Worm (Caenorhabditis elegans): ENCODE results near the gene clh-2.

Gene clh-2

DNA sequence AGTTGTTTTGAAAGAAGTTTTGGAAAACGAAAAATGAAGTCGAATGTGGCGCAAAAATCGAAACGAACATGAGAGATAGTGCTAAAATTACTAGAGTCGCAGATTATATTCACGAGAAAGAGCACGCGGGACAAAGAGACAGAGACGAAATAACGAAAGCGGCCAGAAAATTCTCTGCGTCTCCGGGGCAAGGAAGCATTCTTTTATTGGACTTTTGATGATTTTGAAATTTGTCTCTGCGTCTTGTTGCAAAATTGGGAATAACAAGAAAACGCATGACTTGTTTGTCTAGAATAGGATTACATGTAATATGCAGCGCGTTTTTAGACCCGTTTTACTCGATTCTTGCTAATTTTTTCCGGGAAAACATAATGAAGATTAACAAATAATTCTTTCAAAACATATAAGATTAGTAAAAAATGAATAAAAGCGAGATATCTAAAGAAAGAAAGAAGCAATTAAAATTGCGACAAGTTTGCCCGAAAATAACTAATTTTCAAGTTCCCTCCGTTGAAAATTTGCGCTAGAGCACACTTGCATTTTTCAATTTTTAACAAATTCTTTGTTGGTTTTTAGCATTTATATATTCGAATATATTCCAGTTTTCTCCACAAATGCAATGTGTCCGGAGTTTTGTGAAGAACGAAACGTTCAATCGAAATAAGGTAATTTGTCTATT is 3.7 kb upstream of the clh-2 start, which contains the start of the genes B0491.6 and pigm-1:
B0491.6 (minus strand) TSS at position 466 of the 679 bp plus-strand sequence.
pigm-1 (plus strand) TSS at position 568 of the 679 bp plus-strand sequence.
- peak in 2 of 3 experiments; percentile 38 to 63 for TF ChIP-seq lin-35 (GFP tag; optimal IDR thresholded peaks at IDR 0.05)
- no peak for TF ChIP-seq ceh-100 (GFP tag; IDR thresholded peaks at IDR 0.05)
- TF ChIP-seq lin-26 (GFP tag; IDR thresholded peaks at IDR 0.05), result no peak
- TF ChIP-seq lin-40 (tag; optimal IDR thresholded peaks at IDR 0.05), result peak; percentile 64
- peak; percentile 62 for TF ChIP-seq lin-54 (GFP tag; optimal IDR thresholded peaks at IDR 0.05)
- peak; percentile 90 for TF ChIP-seq attf-5 (GFP tag; optimal IDR thresholded peaks at IDR 0.05)
- TF ChIP-seq egl-44 (GFP tag; IDR thresholded peaks at IDR 0.05), result 0 out of 2 replicates have a peak, but pooled peaks have one; percentile 15
- no peak for TF ChIP-seq ceh-79 (tag; optimal IDR thresholded peaks at IDR 0.05)
- no peak for TF ChIP-seq snpc-1.1 (tag; optimal IDR thresholded peaks at IDR 0.05; ENCODE audit: insufficient read depth)
- TF ChIP-seq ztf-18 (tag; optimal IDR thresholded peaks at IDR 0.05), result peak; percentile 77
- no peak for TF ChIP-seq B0019.2 (GFP tag; conservative IDR thresholded peaks at IDR 0.05)
- TF ChIP-seq ceh-27 (GFP tag; optimal IDR thresholded peaks at IDR 0.05), result peak; percentile 16
- no peak for TF ChIP-seq attf-6 (GFP tag; IDR thresholded peaks at IDR 0.05)
- no peak for TF ChIP-seq dpff-1 (tag; optimal IDR thresholded peaks at IDR 0.05)
- no peak for TF ChIP-seq Y67H2A.10 (GFP tag; conservative IDR thresholded peaks at IDR 0.05)
- no peak for TF ChIP-seq cebp-2 (GFP tag; IDR thresholded peaks at IDR 0.05)
- no peak for TF ChIP-seq rcor-1 (GFP tag; IDR thresholded peaks at IDR 0.05)
- TF ChIP-seq ceh-40 (GFP tag; IDR thresholded peaks at IDR 0.05), result no peak
- no peak for TF ChIP-seq snpc-3.4 (tag; optimal IDR thresholded peaks at IDR 0.05)
- no peak for TF ChIP-seq zim-3 (tag; optimal IDR thresholded peaks at IDR 0.05)
- TF ChIP-seq nhr-90 (tag; optimal IDR thresholded peaks at IDR 0.05), result no peak
- TF ChIP-seq tbp1 (GFP tag; optimal IDR thresholded peaks at IDR 0.05), result peak; percentile 30
- TF ChIP-seq unc-130 (GFP tag; optimal IDR thresholded peaks at IDR 0.05), result no peak
- no peak for TF ChIP-seq F33H1.4 (GFP tag; IDR thresholded peaks at IDR 0.05)
- TF ChIP-seq T07F8.4 (tag; optimal IDR thresholded peaks at IDR 0.05), result no peak
- no peak for TF ChIP-seq B0261.1 (tag; optimal IDR thresholded peaks at IDR 0.05)
- TF ChIP-seq pbrm-1 (GFP tag; IDR thresholded peaks at IDR 0.05), result 0 out of 2 replicates have a peak, but pooled peaks have one; percentile 16
- TF ChIP-seq hsf-1 (GFP tag; IDR thresholded peaks at IDR 0.05), result 0 out of 2 replicates have a peak, but pooled peaks have one; percentile 39
- no peak for TF ChIP-seq ztf-25 (GFP tag; IDR thresholded peaks at IDR 0.05)
- no peak for TF ChIP-seq F22D6.2 (tag; optimal IDR thresholded peaks at IDR 0.05)
- no peak; the same call in 1 of the 2 replicates for TF ChIP-seq zfh-2 (GFP tag; conservative IDR thresholded peaks at IDR 0.05)
- no peak for TF ChIP-seq fkh-3 (tag; optimal IDR thresholded peaks at IDR 0.05)
- TF ChIP-seq mel-28 (tag; optimal IDR thresholded peaks at IDR 0.05; ENCODE audit: borderline replicate concordance), result no peak
- peak; percentile 62; the same call in 1 of the 2 replicates for TF ChIP-seq cebp-1 (GFP tag; IDR thresholded peaks at IDR 0.05)
- peak; percentile 91 for TF ChIP-seq cebp-1 (tag; optimal IDR thresholded peaks at IDR 0.05)
- peak; percentile 72 for TF ChIP-seq efl-1 (GFP tag; optimal IDR thresholded peaks at IDR 0.05)
- no peak for TF ChIP-seq D2030.7 (GFP tag; IDR thresholded peaks at IDR 0.05)
- TF ChIP-seq pha-4 (tag; optimal IDR thresholded peaks at IDR 0.05), result no peak
- TF ChIP-seq nfya-1 (tag; optimal IDR thresholded peaks at IDR 0.05; ENCODE audit: borderline replicate concordance, insufficient read depth), result no peak
- TF ChIP-seq ZK185.1 (tag; optimal IDR thresholded peaks at IDR 0.05; ENCODE audit: poor library complexity, severe bottlenecking), result peak; percentile 22
- TF ChIP-seq Y56A3A.18 (GFP tag; IDR thresholded peaks at IDR 0.05), result no peak
- peak; percentile 6 for TF ChIP-seq madf-10 (tag; optimal IDR thresholded peaks at IDR 0.05)
- TF ChIP-seq F57A8.1 (GFP tag; optimal IDR thresholded peaks at IDR 0.05), result no peak
- no peak for TF ChIP-seq madf-8 (GFP tag; conservative IDR thresholded peaks at IDR 0.05)
- TF ChIP-seq ets-4 (GFP tag; optimal IDR thresholded peaks at IDR 0.05), result no peak
- TF ChIP-seq somi-1 (GFP tag; optimal IDR thresholded peaks at IDR 0.05), result no peak
- TF ChIP-seq F52B5.7 (tag; optimal IDR thresholded peaks at IDR 0.05), result no peak
